Fruit fly (Drosophila melanogaster) whole organism, wandering third instar larva: ENCODE results near the gene Moe.
A peak's percentile ranks its signal among the peaks of the same experiment; 100 is the strongest.

Experiments used
- Abd-B ChIP-seq: fragments of >200 bp; optimal IDR thresholded peaks from 2 replicates; lab custom pipeline; 2017; ENCODE audit warnings: missing biosample characterization, missing genetic modification characterization
- CG32264 ChIP-seq: fragments of 200-800 bp; sonication (Bioruptor generic); optimal IDR thresholded peaks from 2 replicates; lab custom pipeline; 2016; ENCODE audit warnings: missing biosample characterization, missing genetic modification characterization
- CG9705 ChIP-seq: fragments of 200-800 bp; sonication (Bioruptor generic); optimal IDR thresholded peaks from 2 replicates; lab custom pipeline; 2018; ENCODE audit warnings: missing biosample characterization, mild to moderate bottlenecking, missing genetic modification characterization
- CrebA ChIP-seq: fragments of 200-800 bp; sonication (Bioruptor generic); optimal IDR thresholded peaks from 2 replicates; lab custom pipeline; 2016; ENCODE audit warnings: missing biosample characterization, mild to moderate bottlenecking, missing genetic modification characterization, borderline replicate concordance
- Dfd ChIP-seq: fragments of >200 bp; optimal IDR thresholded peaks from 2 replicates; lab custom pipeline; 2017; ENCODE audit warnings: missing biosample characterization, missing genetic modification characterization
- GATAd ChIP-seq: sonication (Bioruptor generic); optimal IDR thresholded peaks from 2 replicates; lab custom pipeline; 2016; ENCODE audit warnings: missing biosample characterization, missing genetic modification characterization
- HLH106 ChIP-seq: fragments of 200-800 bp; optimal IDR thresholded peaks from 3 replicates; lab custom pipeline; 2019; ENCODE audit warnings: missing biosample characterization, mild to moderate bottlenecking, missing genetic modification characterization, moderate library complexity
- Hnf4 ChIP-seq: fragments of 200-800 bp; sonication (Bioruptor generic); optimal IDR thresholded peaks from 2 replicates; lab custom pipeline; 2016; ENCODE audit warnings: missing biosample characterization, mild to moderate bottlenecking, missing genetic modification characterization
- Hr78 ChIP-seq: fragments of >200 bp; optimal IDR thresholded peaks from 2 replicates; lab custom pipeline; 2017; ENCODE audit warnings: missing biosample characterization, missing genetic modification characterization
- Hr83 ChIP-seq: fragments of 200-300 bp; sonication (Bioruptor generic); optimal IDR thresholded peaks from 2 replicates; lab custom pipeline; 2016; ENCODE audit warnings: missing biosample characterization, mild to moderate bottlenecking, missing genetic modification characterization, moderate library complexity; ENCODE audit not compliant: poor library complexity, severe bottlenecking
- Jra ChIP-seq: sonication (Bioruptor generic); optimal IDR thresholded peaks from 2 replicates; lab custom pipeline; 2016; ENCODE audit warnings: missing biosample characterization, missing genetic modification characterization
- Mio ChIP-seq: sonication (Bioruptor generic); optimal IDR thresholded peaks from 2 replicates; lab custom pipeline; 2016; ENCODE audit warnings: missing biosample characterization, missing genetic modification characterization
- Myc ChIP-seq: fragments of >200 bp; optimal IDR thresholded peaks from 2 replicates; lab custom pipeline; 2017
- OdsH ChIP-seq: fragments of 200-800 bp; sonication (Bioruptor generic); optimal IDR thresholded peaks from 2 replicates; lab custom pipeline; 2016; ENCODE audit warnings: missing biosample characterization, mild to moderate bottlenecking, missing genetic modification characterization
- Rel ChIP-seq, 2 experiments: fragments of 200-800 bp; sonication (Bioruptor generic) in 1 of 2; optimal IDR thresholded peaks; 2 replicates in 1 of 2; 3 replicates in 1 of 2; lab custom pipeline; 2016 to 2019; ENCODE audit warnings: mild to moderate bottlenecking in 2 of 2, missing biosample characterization in 2 of 2, missing genetic modification characterization in 2 of 2, moderate library complexity in 1 of 2
- Sp1 ChIP-seq: fragments of 200-800 bp; sonication (Bioruptor generic); optimal IDR thresholded peaks from 3 replicates; lab custom pipeline; 2019; ENCODE audit warnings: missing biosample characterization, mild to moderate bottlenecking, missing genetic modification characterization, moderate library complexity
- Vsx2 ChIP-seq: fragments of 200-300, 225-300 bp; sonication (Bioruptor generic); optimal IDR thresholded peaks from 2 replicates; lab custom pipeline; 2018; ENCODE audit warnings: missing biosample characterization, missing genetic modification characterization; ENCODE audit not compliant: partially characterized antibody
- br ChIP-seq: fragments of 200-800 bp; sonication (Bioruptor generic); optimal IDR thresholded peaks from 2 replicates; lab custom pipeline; 2016; ENCODE audit warnings: missing biosample characterization, missing genetic modification characterization
- brk ChIP-seq: fragments of 200-800 bp; sonication (Bioruptor generic); optimal IDR thresholded peaks from 2 replicates; lab custom pipeline; 2016; ENCODE audit warnings: missing biosample characterization, mild to moderate bottlenecking, missing genetic modification characterization
- dmrt93B ChIP-seq: fragments of 200-800 bp; sonication (Bioruptor generic); optimal IDR thresholded peaks from 2 replicates; lab custom pipeline; 2018; ENCODE audit warnings: missing biosample characterization, mild to moderate bottlenecking, missing genetic modification characterization
- dsf ChIP-seq: sonication (Bioruptor generic); optimal IDR thresholded peaks from 2 replicates; lab custom pipeline; 2016; ENCODE audit warnings: missing biosample characterization, missing genetic modification characterization, borderline replicate concordance
- ey ChIP-seq: fragments of 200-800 bp; sonication (Bioruptor generic); optimal IDR thresholded peaks from 2 replicates; lab custom pipeline; 2016; ENCODE audit warnings: missing biosample characterization, missing genetic modification characterization
- foxo ChIP-seq, 2 experiments: fragments of 200-800 bp; sonication (Bioruptor generic); optimal IDR thresholded peaks; 2 replicates in 1 of 2; 3 replicates in 1 of 2; lab custom pipeline; 2016 to 2017; ENCODE audit warnings: missing biosample characterization in 2 of 2, missing genetic modification characterization in 2 of 2
- fru ChIP-seq: fragments of 200-800 bp; sonication (Bioruptor generic); optimal IDR thresholded peaks from 3 replicates; lab custom pipeline; 2016; ENCODE audit warnings: missing biosample characterization, mild to moderate bottlenecking, missing genetic modification characterization
- h ChIP-seq: fragments of 200-800 bp; sonication (Bioruptor generic); optimal IDR thresholded peaks from 3 replicates; lab custom pipeline; 2016; ENCODE audit warnings: missing biosample characterization, mild to moderate bottlenecking, missing genetic modification characterization
- jim ChIP-seq: fragments of 175-275, 200-325 bp; sonication (Bioruptor generic); optimal IDR thresholded peaks from 2 replicates; lab custom pipeline; 2016; ENCODE audit warnings: missing biosample characterization, mild to moderate bottlenecking, missing genetic modification characterization
- pan ChIP-seq: fragments of >200 bp; optimal IDR thresholded peaks from 2 replicates; lab custom pipeline; 2017
- psq ChIP-seq: fragments of 200-800 bp; sonication (Bioruptor generic); optimal IDR thresholded peaks from 3 replicates; lab custom pipeline; 2017; ENCODE audit warnings: missing biosample characterization, mild to moderate bottlenecking, missing genetic modification characterization, moderate library complexity
- rgr ChIP-seq: fragments of 200-800 bp; sonication (Bioruptor generic); optimal IDR thresholded peaks from 3 replicates; lab custom pipeline; 2016; ENCODE audit warnings: missing biosample characterization, mild to moderate bottlenecking, missing genetic modification characterization
- sage ChIP-seq: fragments of 200-800 bp; sonication (Bioruptor generic); optimal IDR thresholded peaks from 2 replicates; lab custom pipeline; 2016; ENCODE audit warnings: missing biosample characterization, mild to moderate bottlenecking, missing genetic modification characterization
- tai ChIP-seq: sonication (Bioruptor generic); optimal IDR thresholded peaks from 2 replicates; lab custom pipeline; 2016; ENCODE audit warnings: missing biosample characterization, missing genetic modification characterization
- usp ChIP-seq: fragments of >200 bp; optimal IDR thresholded peaks from 2 replicates; lab custom pipeline; 2017; ENCODE audit warnings: missing biosample characterization, missing genetic modification characterization
- woc ChIP-seq: sonication (Bioruptor generic); optimal IDR thresholded peaks from 2 replicates; lab custom pipeline; 2016; ENCODE audit warnings: missing biosample characterization, mild to moderate bottlenecking, missing genetic modification characterization

Gene Moe

dm6 chrX:8863554-8864498, 34.3 kb downstream of the Moe start (continued):
- TF ChIP-seq Abd-B (GFP tag; lab: Kevin White, UChicago) = no peak
- peak; percentile 27 for TF ChIP-seq CG32264
- TF ChIP-seq br (GFP tag; lab: Kevin White, UChicago) = peak; percentile 77
- no peak for TF ChIP-seq Myc (lab: Kevin White, UChicago)
- peak; percentile 70 for TF ChIP-seq jim (GFP tag; lab: Kevin White, UChicago)
- TF ChIP-seq CrebA (GFP tag; lab: Kevin White, UChicago) = no peak
- no peak for TF ChIP-seq Rel (GFP tag; optimal IDR thresholded peaks at IDR 0.05; lab: Kevin White, UChicago)
- peak; percentile 73 for TF ChIP-seq Rel (tag; optimal IDR thresholded peaks at IDR 0.05; lab: Kevin White, UChicago)
- peak; percentile 1 for TF ChIP-seq sage (GFP tag; lab: Kevin White, UChicago)

- TF ChIP-seq Hr83 (GFP tag; lab: Kevin White, UChicago) = no peak
- TF ChIP-seq woc (GFP tag; lab: Kevin White, UChicago) = peak; percentile 95
- TF ChIP-seq rgr = no peak
- no peak for TF ChIP-seq Hnf4
- no peak for TF ChIP-seq Hr78
- no peak for TF ChIP-seq dsf (GFP tag; lab: Kevin White, UChicago)
- TF ChIP-seq Dfd (GFP tag; lab: Kevin White, UChicago) = no peak
- no peak for TF ChIP-seq usp
- no peak for TF ChIP-seq jim (GFP tag; lab: Kevin White, UChicago)
- TF ChIP-seq Vsx2 (GFP tag; lab: Kevin White, UChicago) = peak; percentile 8
- no peak for TF ChIP-seq br (GFP tag; lab: Kevin White, UChicago)
- no peak for TF ChIP-seq GATAd (GFP tag; lab: Kevin White, UChicago)
Observed at dm6 chrX:8863133-8863553, 35.0 kb downstream of the Moe start.

- peak; percentile 89 for TF ChIP-seq ey (GFP tag; lab: Kevin White, UChicago)
- peak; percentile 70 for TF ChIP-seq dmrt93B (GFP tag; lab: Kevin White, UChicago)
- TF ChIP-seq CG32264 = peak; percentile 70
- peak; percentile 90 for TF ChIP-seq h (GFP tag; lab: Kevin White, UChicago)
- TF ChIP-seq foxo (GFP tag; optimal IDR thresholded peaks at IDR 0.05; lab: Kevin White, UChicago) = peak in 1 of 2 experiments; percentile 90
- TF ChIP-seq Hnf4 = peak; percentile 86
- no peak for TF ChIP-seq Abd-B (GFP tag; lab: Kevin White, UChicago)
- peak; percentile 70 for TF ChIP-seq tai (GFP tag; lab: Kevin White, UChicago)
- TF ChIP-seq dsf (GFP tag; lab: Kevin White, UChicago) = peak; percentile 6
- no peak for TF ChIP-seq jim (GFP tag; lab: Kevin White, UChicago)
- peak; percentile 89 for TF ChIP-seq br (GFP tag; lab: Kevin White, UChicago)
- TF ChIP-seq sage (GFP tag; lab: Kevin White, UChicago) = peak; percentile 72
- TF ChIP-seq usp = no peak
- peak; percentile 73 for TF ChIP-seq psq (GFP tag; lab: Kevin White, UChicago)
- no peak for TF ChIP-seq Mio
- TF ChIP-seq fru = peak; percentile 85
- TF ChIP-seq Sp1 (GFP tag; lab: Kevin White, UChicago) = peak; percentile 86
- TF ChIP-seq Rel (GFP tag; optimal IDR thresholded peaks at IDR 0.05; lab: Kevin White, UChicago) = no peak
- TF ChIP-seq Rel (tag; optimal IDR thresholded peaks at IDR 0.05; lab: Kevin White, UChicago) = peak; percentile 43
- TF ChIP-seq brk (GFP tag; lab: Kevin White, UChicago) = peak; percentile 63
- TF ChIP-seq CrebA (GFP tag; lab: Kevin White, UChicago) = no peak
- peak; percentile 90 for TF ChIP-seq rgr
- TF ChIP-seq Jra (GFP tag; lab: Kevin White, UChicago) = peak; percentile 58
- peak; percentile 81 for TF ChIP-seq HLH106 (tag; lab: Kevin White, UChicago)
- peak; percentile 69 for TF ChIP-seq CG9705 (GFP tag; lab: Kevin White, UChicago)
- TF ChIP-seq GATAd (GFP tag; lab: Kevin White, UChicago) = peak; percentile 25
- TF ChIP-seq OdsH (GFP tag; lab: Kevin White, UChicago) = peak; percentile 82
- no peak for TF ChIP-seq pan (lab: Kevin White, UChicago)
- TF ChIP-seq woc (GFP tag; lab: Kevin White, UChicago) = peak; percentile 64
Observed at dm6 chrX:8861267-8861666, 36.9 kb downstream of the Moe start.
